Fruit fly (Drosophila melanogaster): ENCODE data around the gene Ype.

Ype gene

DNA sequence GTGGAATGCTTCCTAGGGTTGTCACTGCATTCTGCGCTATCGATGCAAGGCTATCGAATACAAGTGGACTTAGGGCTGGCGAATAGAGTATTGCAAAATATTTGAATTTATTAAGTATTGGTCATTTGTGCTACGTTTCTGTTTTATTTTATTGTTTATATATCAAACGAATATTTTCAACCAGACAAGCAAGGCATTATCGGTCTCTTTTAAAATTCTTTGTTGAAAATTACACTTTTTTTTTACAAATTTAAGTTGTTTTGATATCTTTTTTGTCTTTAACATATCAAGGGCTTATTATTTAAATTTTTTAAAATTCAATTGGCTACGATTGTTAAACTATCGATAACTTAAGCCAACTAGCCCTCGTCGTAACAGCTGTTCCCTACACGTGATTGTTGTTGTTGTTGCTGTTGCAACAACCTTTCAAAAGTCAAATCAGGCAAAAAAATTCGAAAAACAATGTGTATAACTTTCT, at the start of gene Ype, which contains the start of gene CG1662 (continued):
- TF ChIP-seq eyg (GFP tag; optimal IDR thresholded peaks at IDR 0.05) (peak; percentile 11), CG11085 (GFP tag; IDR thresholded peaks at IDR 0.05) (peak; percentile 65), fd3F (GFP tag; optimal IDR thresholded peaks at IDR 0.05) (peak; percentile 65), CG12219 (GFP tag; optimal IDR thresholded peaks at IDR 0.05) (no peak), CG8290 (GFP tag; optimal IDR thresholded peaks at IDR 0.05) (peak; percentile 40), CG8290 (tag; optimal IDR thresholded peaks at IDR 0.05) (peak; percentile 27 to 52), MBD-R2 (GFP tag; IDR thresholded peaks at IDR 0.05) (peak; percentile 45; the same call in 1 of the 2 replicates), CG12236 (GFP tag; optimal IDR thresholded peaks at IDR 0.05) (peak; percentile 41), Mrtf (GFP tag; IDR thresholded peaks at IDR 0.05) (no peak), sc (optimal IDR thresholded peaks at IDR 0.05) (no peak), sc (GFP tag; optimal IDR thresholded peaks at IDR 0.05) (peak; percentile 15), al (GFP tag; IDR thresholded peaks at IDR 0.05) (peak; percentile 55), Abd-B (GFP tag; optimal IDR thresholded peaks at IDR 0.05) (peak; percentile 77), gsb-n (tag; optimal IDR thresholded peaks at IDR 0.05) (peak; percentile 24), CG12769 (tag; optimal IDR thresholded peaks at IDR 0.05) (no peak), dysf (GFP tag; IDR thresholded peaks at IDR 0.05) (peak; percentile 72), Chrac-16 (GFP tag; optimal IDR thresholded peaks at IDR 0.05) (peak; percentile 73), D19A (tag; optimal IDR thresholded peaks at IDR 0.05) (peak; percentile 58), HLHmδ (GFP tag; optimal IDR thresholded peaks at IDR 0.05) (no peak), sima (GFP tag; optimal IDR thresholded peaks at IDR 0.05) (no peak), zen2 (GFP tag; IDR thresholded peaks at IDR 0.05; ENCODE audit: partially characterized antibody) (peak; percentile 56; the same call in 1 of the 3 replicates), CG11504 (tag; optimal IDR thresholded peaks at IDR 0.05) (peak; percentile 78), Aef1 (GFP tag; IDR thresholded peaks at IDR 0.05) (peak; percentile 69), Hr51 (GFP tag; optimal IDR thresholded peaks at IDR 0.05) (peak; percentile 59 to 73), slou (GFP tag; optimal IDR thresholded peaks at IDR 0.05) (peak; percentile 58), ac (GFP tag; optimal IDR thresholded peaks at IDR 0.05) (no peak), unc-4 (GFP tag; IDR thresholded peaks at IDR 0.05; ENCODE audit: partially characterized antibody) (peak; percentile 77), Stat92E (GFP tag; optimal IDR thresholded peaks at IDR 0.05) (no peak), CG8478 (optimal IDR thresholded peaks at IDR 0.05) (no peak), slp2 (GFP tag; optimal IDR thresholded peaks at IDR 0.05) (peak; percentile 30), bowl (GFP tag; IDR thresholded peaks at IDR 0.05) (no peak), CG7786 (GFP tag; optimal IDR thresholded peaks at IDR 0.05) (peak; percentile 47), Opbp (GFP tag; IDR thresholded peaks at IDR 0.05; ENCODE audit: partially characterized antibody) (peak; percentile 59; the same call in 2 of the 3 replicates), Oli (tag; optimal IDR thresholded peaks at IDR 0.05) (peak; percentile 61), CG8281 (tag; optimal IDR thresholded peaks at IDR 0.05) (peak; percentile 19), psq (GFP tag; optimal IDR thresholded peaks at IDR 0.05) (peak; percentile 35), pnt (GFP tag; optimal IDR thresholded peaks at IDR 0.05) (peak; percentile 50), Neu2 (GFP tag; optimal IDR thresholded peaks at IDR 0.05; ENCODE audit: borderline replicate concordance) (no peak), CG4617 (GFP tag; optimal IDR thresholded peaks at IDR 0.05; ENCODE audit: borderline replicate concordance) (peak; percentile 61), CG17802 (tag; optimal IDR thresholded peaks at IDR 0.05) (peak; percentile 29), Bteb2 (GFP tag; optimal IDR thresholded peaks at IDR 0.05) (peak; percentile 49), Nf-YA (GFP tag; IDR thresholded peaks at IDR 0.05) (no peak), CG17612 (GFP tag; IDR thresholded peaks at IDR 0.05) (no peak), cas (GFP tag; IDR thresholded peaks at IDR 0.05) (no peak), Atf-2 (GFP tag; optimal IDR thresholded peaks at IDR 0.05) (peak; percentile 54), mld (GFP tag; IDR thresholded peaks at IDR 0.05; ENCODE audit: partially characterized antibody) (no peak), gcm2 (GFP tag; optimal IDR thresholded peaks at IDR 0.05) (no peak), CG12071 (GFP tag; optimal IDR thresholded peaks at IDR 0.05) (no peak), CG13296 (GFP tag; optimal IDR thresholded peaks at IDR 0.05) (peak; percentile 67), vvl (GFP tag; IDR thresholded peaks at IDR 0.05) (peak; percentile 74), B-H2 (GFP tag; optimal IDR thresholded peaks at IDR 0.05) (peak; percentile 81)
